Fruit fly (Drosophila melanogaster) whole organism, prepupa: ENCODE measurements around the gene CG43218.

Experiments
- Blimp-1 ChIP-seq: fragments of 200-800 bp; sonication (Bioruptor generic); optimal IDR thresholded peaks from 3 replicates; lab custom pipeline; 2017; ENCODE audit warnings: missing biosample characterization, missing genetic modification characterization, mild to moderate bottlenecking, moderate library complexity, missing genetic modification reagents
- CG10631 ChIP-seq: fragments of 200-800 bp; sonication (Bioruptor generic); optimal IDR thresholded peaks from 2 replicates; lab custom pipeline; 2016; ENCODE audit warnings: missing biosample characterization, missing genetic modification characterization
- CG10669 ChIP-seq: fragments of 200-800 bp; sonication (Bioruptor generic); optimal IDR thresholded peaks from 3 replicates; lab custom pipeline; 2018; ENCODE audit warnings: missing biosample characterization, mild to moderate bottlenecking, missing genetic modification characterization, moderate library complexity
- CG11762 ChIP-seq: fragments of 200-800 bp; sonication (Bioruptor generic); optimal IDR thresholded peaks from 3 replicates; lab custom pipeline; 2016; ENCODE audit warnings: missing biosample characterization, missing genetic modification characterization; ENCODE audit not compliant: insufficient read depth
- CG11902 ChIP-seq: fragments of 200-800 bp; sonication (Bioruptor generic); optimal IDR thresholded peaks from 3 replicates; lab custom pipeline; 2016; ENCODE audit warnings: missing biosample characterization, missing genetic modification characterization
- CG15336 ChIP-seq: fragments of 200-800 bp; sonication (Bioruptor generic); IDR thresholded peaks from 2 replicates; pipeline ENCODE4 v1.3.6; 2022; ENCODE audit warnings: missing biosample characterization, missing genetic modification characterization
- CG1621 ChIP-seq: fragments of 200-800 bp; sonication (Bioruptor generic); optimal IDR thresholded peaks from 3 replicates; lab custom pipeline; 2018; ENCODE audit warnings: missing biosample characterization, mild to moderate bottlenecking, missing genetic modification characterization
- CG16779 ChIP-seq: fragments of 200-800 bp; sonication (Bioruptor generic); optimal IDR thresholded peaks from 3 replicates; lab custom pipeline; 2017; ENCODE audit warnings: missing biosample characterization, mild to moderate bottlenecking, missing genetic modification characterization
- CG3032 ChIP-seq: fragments of 200-800 bp; optimal IDR thresholded peaks from 2 replicates; lab custom pipeline; 2019; ENCODE audit warnings: missing biosample characterization, mild to moderate bottlenecking, missing genetic modification characterization, moderate library complexity
- CG31627 ChIP-seq: fragments of 200-800 bp; sonication (Bioruptor generic); optimal IDR thresholded peaks from 3 replicates; lab custom pipeline; 2016; ENCODE audit warnings: missing biosample characterization, missing genetic modification characterization
- CG34406 ChIP-seq: fragments of 200-800 bp; sonication (Bioruptor generic); optimal IDR thresholded peaks from 3 replicates; lab custom pipeline; 2016; ENCODE audit warnings: missing biosample characterization, missing genetic modification characterization
- CG3919 ChIP-seq: fragments of 200-800 bp; sonication (Bioruptor generic); optimal IDR thresholded peaks from 3 replicates; lab custom pipeline; 2016; ENCODE audit warnings: missing biosample characterization, missing genetic modification characterization
- CG6163 ChIP-seq: fragments of 200-800 bp; sonication (Bioruptor generic); IDR thresholded peaks from 3 replicates; pipeline ENCODE4 v1.3.6; 2022; ENCODE audit warnings: missing biosample characterization, missing genetic modification characterization
- CG6792 ChIP-seq: fragments of 200-800 bp; sonication (Bioruptor generic); optimal IDR thresholded peaks from 3 replicates; lab custom pipeline; 2016; ENCODE audit warnings: missing biosample characterization, missing genetic modification characterization
- CG6808 ChIP-seq: fragments of 200-800 bp; sonication (Bioruptor generic); optimal IDR thresholded peaks from 3 replicates; lab custom pipeline; 2017; ENCODE audit warnings: missing biosample characterization, missing genetic modification characterization, mild to moderate bottlenecking, moderate library complexity, missing genetic modification reagents
- CG7368 ChIP-seq: fragments of 200-800 bp; sonication (Bioruptor generic); optimal IDR thresholded peaks from 3 replicates; lab custom pipeline; 2016; ENCODE audit warnings: missing biosample characterization, missing genetic modification characterization
- CG8119 ChIP-seq: fragments of 200-800 bp; sonication (Bioruptor generic); IDR thresholded peaks from 3 replicates; pipeline ENCODE4 v1.3.6; 2022; ENCODE audit warnings: missing biosample characterization, missing genetic modification characterization
- CG8319 ChIP-seq: fragments of 200-800 bp; sonication (Bioruptor generic); optimal IDR thresholded peaks from 3 replicates; lab custom pipeline; 2016; ENCODE audit warnings: missing biosample characterization, missing genetic modification characterization
- CG8632 ChIP-seq: fragments of 200-800 bp; sonication (Bioruptor generic); optimal IDR thresholded peaks from 3 replicates; lab custom pipeline; 2016; ENCODE audit warnings: missing biosample characterization, missing genetic modification characterization
- CG9139 ChIP-seq: fragments of 200-800 bp; sonication (Bioruptor generic); optimal IDR thresholded peaks from 3 replicates; lab custom pipeline; 2017; ENCODE audit warnings: missing biosample characterization, mild to moderate bottlenecking, missing genetic modification characterization
- Ets96B ChIP-seq: fragments of 200-800 bp; optimal IDR thresholded peaks from 2 replicates; lab custom pipeline; 2019; ENCODE audit warnings: missing biosample characterization, mild to moderate bottlenecking, missing genetic modification characterization, moderate library complexity
- Hr39 ChIP-seq: fragments of 200-800 bp; sonication (Bioruptor generic); optimal IDR thresholded peaks from 2 replicates; lab custom pipeline; 2016; ENCODE audit warnings: missing biosample characterization, missing genetic modification characterization
- Hr4 ChIP-seq: fragments of 200-800 bp; sonication (Bioruptor generic); optimal IDR thresholded peaks from 3 replicates; lab custom pipeline; 2016; ENCODE audit warnings: missing biosample characterization, missing genetic modification characterization
- Met ChIP-seq: fragments of 200-800 bp; sonication (Bioruptor generic); optimal IDR thresholded peaks from 3 replicates; lab custom pipeline; 2016; ENCODE audit warnings: missing biosample characterization, missing genetic modification characterization
- OdsH ChIP-seq: fragments of 200-800 bp; sonication (Bioruptor generic); optimal IDR thresholded peaks from 3 replicates; lab custom pipeline; 2016; ENCODE audit warnings: missing biosample characterization, missing genetic modification characterization
- Smox ChIP-seq: fragments of 200-800 bp; sonication (Bioruptor generic); optimal IDR thresholded peaks from 3 replicates; lab custom pipeline; 2016; ENCODE audit warnings: missing biosample characterization, missing genetic modification characterization
- Sox14 ChIP-seq: fragments of 200-800 bp; sonication (Bioruptor generic); optimal IDR thresholded peaks from 3 replicates; lab custom pipeline; 2016; ENCODE audit warnings: missing biosample characterization, missing genetic modification characterization
- Sox15 ChIP-seq: fragments of 200-800 bp; sonication (Bioruptor generic); optimal IDR thresholded peaks from 3 replicates; lab custom pipeline; 2016; ENCODE audit warnings: missing biosample characterization, missing genetic modification characterization
- achi ChIP-seq: fragments of 200-800 bp; sonication (Bioruptor generic); optimal IDR thresholded peaks from 3 replicates; lab custom pipeline; 2016; ENCODE audit warnings: missing biosample characterization, missing genetic modification characterization
- acj6 ChIP-seq: fragments of 200-800 bp; sonication (Bioruptor generic); optimal IDR thresholded peaks from 3 replicates; lab custom pipeline; 2016; ENCODE audit warnings: missing biosample characterization, missing genetic modification characterization
- cyc ChIP-seq: fragments of 200-800 bp; sonication (Bioruptor generic); optimal IDR thresholded peaks from 3 replicates; lab custom pipeline; 2016; ENCODE audit warnings: missing biosample characterization, missing genetic modification characterization
- dac ChIP-seq: fragments of 200-800 bp; sonication (Bioruptor generic); optimal IDR thresholded peaks from 2 replicates; lab custom pipeline; 2017; ENCODE audit warnings: missing biosample characterization, mild to moderate bottlenecking, missing genetic modification characterization
- eg ChIP-seq: fragments of 200-800 bp; sonication (Bioruptor generic); IDR thresholded peaks from 3 replicates; pipeline ENCODE4 v1.3.6; 2022; ENCODE audit warnings: missing biosample characterization, missing genetic modification characterization
- esn ChIP-seq: fragments of 200-800 bp; sonication (Bioruptor generic); optimal IDR thresholded peaks from 2 replicates; lab custom pipeline; 2016; ENCODE audit warnings: missing biosample characterization, mild to moderate bottlenecking, missing genetic modification characterization, moderate library complexity
- fd59A ChIP-seq: fragments of 200-800 bp; sonication (Bioruptor generic); optimal IDR thresholded peaks from 2 replicates; lab custom pipeline; 2017; ENCODE audit warnings: missing biosample characterization, mild to moderate bottlenecking, missing genetic modification characterization, missing genetic modification reagents
- fd85E ChIP-seq: fragments of 200-800 bp; sonication (Bioruptor generic); optimal IDR thresholded peaks from 3 replicates; lab custom pipeline; 2016; ENCODE audit warnings: missing biosample characterization, missing genetic modification characterization
- fkh ChIP-seq: fragments of 200-800 bp; sonication (Bioruptor generic); optimal IDR thresholded peaks from 3 replicates; lab custom pipeline; 2017; ENCODE audit warnings: missing biosample characterization, mild to moderate bottlenecking, missing genetic modification characterization, moderate library complexity
- net ChIP-seq: fragments of 200-800 bp; sonication (Bioruptor generic); optimal IDR thresholded peaks from 3 replicates; lab custom pipeline; 2016; ENCODE audit warnings: missing biosample characterization, missing genetic modification characterization
- pdm3 ChIP-seq: fragments of 200-800 bp; sonication (Bioruptor generic); optimal IDR thresholded peaks from 3 replicates; lab custom pipeline; 2016; ENCODE audit warnings: missing biosample characterization, missing genetic modification characterization
- salr ChIP-seq, 2 experiments: fragments of 200-800 bp; sonication (Bioruptor generic); optimal IDR thresholded peaks; 3 replicates each; lab custom pipeline; 2016 to 2018; ENCODE audit warnings: missing biosample characterization in 2 of 2, missing genetic modification characterization in 2 of 2, mild to moderate bottlenecking in 1 of 2
- spab ChIP-seq: fragments of 200-800 bp; sonication (Bioruptor generic); optimal IDR thresholded peaks from 2 replicates; lab custom pipeline; 2017; ENCODE audit warnings: missing biosample characterization, mild to moderate bottlenecking, missing genetic modification characterization, missing genetic modification reagents
- ss ChIP-seq, 2 experiments: fragments of 200-800 bp; sonication (Bioruptor generic); optimal IDR thresholded peaks; 2 replicates in 1 of 2; 3 replicates in 1 of 2; lab custom pipeline; 2017 to 2018; ENCODE audit warnings: mild to moderate bottlenecking in 2 of 2, missing biosample characterization in 2 of 2, missing genetic modification characterization in 2 of 2, moderate library complexity in 1 of 2
- topi ChIP-seq: fragments of 200-800 bp; sonication (Bioruptor generic); optimal IDR thresholded peaks from 3 replicates; lab custom pipeline; 2016; ENCODE audit warnings: missing biosample characterization, missing genetic modification characterization
- vri ChIP-seq: fragments of 200-800 bp; sonication (Bioruptor generic); optimal IDR thresholded peaks from 3 replicates; lab custom pipeline; 2016; ENCODE audit warnings: missing biosample characterization, mild to moderate bottlenecking, missing genetic modification characterization

Gene CG43218

DNA sequence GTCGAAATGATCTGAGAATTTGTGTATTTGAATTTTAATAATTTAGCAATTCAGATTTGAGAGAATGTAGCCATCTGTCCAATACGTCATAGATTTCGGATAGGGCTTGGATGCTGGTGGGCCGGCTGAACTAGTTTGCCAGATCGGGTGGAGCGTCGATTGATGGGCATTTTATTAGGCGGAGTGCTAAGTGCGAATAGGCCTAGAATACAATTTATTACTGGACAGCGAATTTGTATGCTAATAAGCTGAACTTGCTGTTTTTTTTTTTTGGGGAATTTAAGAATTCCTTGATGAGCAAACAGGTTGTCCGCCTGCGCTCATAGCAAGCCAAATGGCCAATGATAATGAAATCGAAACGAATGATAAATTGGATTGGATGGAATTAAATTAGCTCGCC is 41.4 kb downstream of the CG43218 start:
- TF ChIP-seq Smox (GFP tag; lab: Kevin White, UChicago) (no peak), Met (GFP tag; lab: Kevin White, UChicago) (no peak), esn (no peak), Hr39 (GFP tag; lab: Kevin White, UChicago) (no peak), CG15336 (GFP tag; lab: Robert Waterston, UW) (no peak), fd59A (no peak), eg (no peak), CG8119 (no peak), ss (GFP tag; optimal IDR thresholded peaks at IDR 0.05; lab: Kevin White, UChicago) (no peak)

DNA sequence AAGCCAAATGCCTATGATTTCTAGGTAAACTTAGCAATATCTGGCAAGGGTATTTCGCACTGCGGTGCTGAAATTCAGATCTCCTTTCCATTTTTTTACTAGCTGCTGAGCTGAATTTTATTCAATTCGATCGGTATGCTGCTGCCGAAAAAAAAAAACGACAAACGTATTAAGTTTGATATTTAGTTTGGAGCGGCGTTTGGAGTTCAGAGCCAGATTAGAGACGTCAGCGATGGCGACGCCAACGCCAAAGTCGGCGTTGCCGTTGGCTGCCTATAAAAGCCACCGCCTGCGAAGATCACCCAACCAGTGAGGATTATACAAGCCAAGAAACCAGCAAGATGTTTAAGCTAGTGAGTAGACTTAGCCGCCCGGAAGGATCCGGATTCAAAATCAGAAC is 42.5 kb downstream of the CG43218 start, which contains the start of gene Cpr78Cc:
Gene Cpr78Cc (plus strand): TSS at position 301 of the 400 bp plus-strand sequence.
- TF ChIP-seq topi (GFP tag; lab: Kevin White, UChicago), result no peak
- TF ChIP-seq CG31627, result no peak
- no peak for TF ChIP-seq Sox15 (GFP tag; lab: Kevin White, UChicago)
- no peak for TF ChIP-seq CG1621
- no peak for TF ChIP-seq CG3919 (GFP tag; lab: Kevin White, UChicago)
- no peak for TF ChIP-seq net (GFP tag; lab: Kevin White, UChicago)
- TF ChIP-seq CG6792, result no peak
- TF ChIP-seq acj6 (GFP tag; lab: Kevin White, UChicago), result no peak
- no peak for TF ChIP-seq Hr39 (GFP tag; lab: Kevin White, UChicago)
- TF ChIP-seq CG7368 (GFP tag; lab: Kevin White, UChicago), result no peak
- no peak for TF ChIP-seq CG11902 (GFP tag; lab: Kevin White, UChicago)
- TF ChIP-seq salr (GFP tag; optimal IDR thresholded peaks at IDR 0.05; lab: Kevin White, UChicago), result no peak
- TF ChIP-seq fd85E (GFP tag; lab: Kevin White, UChicago), result no peak
- TF ChIP-seq Smox (GFP tag; lab: Kevin White, UChicago), result no peak
- no peak for TF ChIP-seq OdsH (GFP tag; lab: Kevin White, UChicago)
- TF ChIP-seq CG16779 (tag; lab: Kevin White, UChicago), result no peak

DNA sequence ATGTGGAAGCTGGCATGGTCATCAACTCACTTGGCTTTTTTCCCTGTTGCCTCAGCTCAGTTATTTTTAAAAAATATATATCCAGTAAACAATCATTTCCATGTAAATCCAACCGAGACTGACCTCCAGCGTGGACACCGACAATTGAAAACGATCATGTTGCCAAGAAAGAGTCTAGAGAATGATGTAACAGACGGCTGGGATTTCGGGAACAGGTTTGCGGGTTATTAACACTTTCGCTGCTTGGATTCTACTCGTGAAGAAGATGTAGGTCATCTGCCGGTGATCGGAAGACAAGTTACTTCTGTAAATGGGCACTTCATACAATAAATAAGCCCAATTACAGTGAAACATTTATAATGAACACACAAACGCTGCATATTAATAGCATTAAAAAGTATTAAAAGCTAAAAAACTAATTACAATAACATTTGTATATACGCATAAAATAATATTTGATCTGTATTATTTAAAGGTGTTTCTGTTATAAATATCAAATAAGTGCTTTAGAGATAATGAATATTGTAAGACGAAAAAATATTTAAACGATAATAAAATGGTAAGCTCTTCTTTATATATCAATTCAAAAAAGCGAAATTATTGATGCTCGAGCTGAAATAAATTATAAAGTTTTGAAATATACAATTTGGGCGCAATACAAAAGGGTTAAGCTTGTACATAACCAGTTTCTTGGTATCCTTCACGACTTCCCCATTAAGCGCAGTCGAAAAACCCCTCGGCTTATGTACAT is 44.1 kb downstream of the CG43218 start:
- TF ChIP-seq salr (GFP tag; optimal IDR thresholded peaks at IDR 0.05; lab: Kevin White, UChicago), result no peak
- no peak for TF ChIP-seq cyc
- no peak for TF ChIP-seq CG11762 (GFP tag; lab: Kevin White, UChicago)
- no peak for TF ChIP-seq CG11902 (GFP tag; lab: Kevin White, UChicago)
- TF ChIP-seq CG8632, result peak; percentile 18
- no peak for TF ChIP-seq esn
- TF ChIP-seq Ets96B (tag; lab: Kevin White, UChicago), result peak; percentile 38
- TF ChIP-seq CG31627, result no peak
- TF ChIP-seq Hr4, result no peak
- no peak for TF ChIP-seq OdsH (GFP tag; lab: Kevin White, UChicago)
- TF ChIP-seq dac (GFP tag; lab: Kevin White, UChicago), result no peak
- no peak for TF ChIP-seq fd59A
- TF ChIP-seq vri, result no peak
- TF ChIP-seq Sox14 (GFP tag; lab: Kevin White, UChicago), result no peak
- TF ChIP-seq CG10631 (GFP tag; lab: Kevin White, UChicago), result no peak
- TF ChIP-seq CG8119, result no peak
- TF ChIP-seq Sox15 (GFP tag; lab: Kevin White, UChicago), result no peak
- TF ChIP-seq CG3919 (GFP tag; lab: Kevin White, UChicago), result peak; percentile 31
- no peak for TF ChIP-seq achi (GFP tag; lab: Kevin White, UChicago)
- no peak for TF ChIP-seq ss (GFP tag; optimal IDR thresholded peaks at IDR 0.05; lab: Kevin White, UChicago)
- TF ChIP-seq fkh (GFP tag; lab: Kevin White, UChicago), result no peak
- peak; percentile 4 for TF ChIP-seq CG6792
- peak; percentile 15 for TF ChIP-seq CG6808 (GFP tag; lab: Kevin White, UChicago)
- no peak for TF ChIP-seq CG34406 (GFP tag; lab: Kevin White, UChicago)
- TF ChIP-seq CG9139 (GFP tag; lab: Kevin White, UChicago), result no peak
- peak; percentile 3 for TF ChIP-seq CG10669 (GFP tag; lab: Kevin White, UChicago)
- no peak for TF ChIP-seq Hr39 (GFP tag; lab: Kevin White, UChicago)
- TF ChIP-seq Blimp-1, result peak; percentile 85
- TF ChIP-seq CG15336 (GFP tag; lab: Robert Waterston, UW), result no peak
- TF ChIP-seq spab (GFP tag; lab: Kevin White, UChicago), result no peak
- no peak for TF ChIP-seq CG6163 (GFP tag; lab: Robert Waterston, UW)
- TF ChIP-seq CG8319 (GFP tag; lab: Kevin White, UChicago), result no peak
- TF ChIP-seq CG1621, result no peak
- TF ChIP-seq CG3032 (tag; lab: Kevin White, UChicago), result peak; percentile 45
- no peak for TF ChIP-seq acj6 (GFP tag; lab: Kevin White, UChicago)
- peak; percentile 18 for TF ChIP-seq pdm3 (GFP tag; lab: Kevin White, UChicago)
- no peak for TF ChIP-seq CG16779 (tag; lab: Kevin White, UChicago)
